Fruit fly (Drosophila melanogaster): ENCODE data around the gene ImpE1.

- TF ChIP-seq CTCF (optimal IDR thresholded peaks at IDR 0.05), result no peak
- TF ChIP-seq CG8478 (optimal IDR thresholded peaks at IDR 0.05), result no peak
Observed at dm6 chr3L:8396187-8396586, 24.0 kb downstream of the ImpE1 start.
